Fruit fly (Drosophila melanogaster): ENCODE measurements around the gene Ir75a.

Ir75a gene

dm6 chr3L:17791067-17791466 lies 26.7 kb downstream of the Ir75a start:
- no peak for TF ChIP-seq Blimp-1 (GFP tag; optimal IDR thresholded peaks at IDR 0.05)
- no peak for TF ChIP-seq achi (GFP tag; optimal IDR thresholded peaks at IDR 0.05)
- TF ChIP-seq esn (GFP tag; optimal IDR thresholded peaks at IDR 0.05) = no peak
- no peak for TF ChIP-seq CG10669 (GFP tag; optimal IDR thresholded peaks at IDR 0.05)
- TF ChIP-seq fkh (GFP tag; optimal IDR thresholded peaks at IDR 0.05) = no peak
- no peak for TF ChIP-seq Hr4 (GFP tag; optimal IDR thresholded peaks at IDR 0.05)
- TF ChIP-seq fd59A (GFP tag; optimal IDR thresholded peaks at IDR 0.05) = no peak
- TF ChIP-seq CG6808 (GFP tag; optimal IDR thresholded peaks at IDR 0.05) = no peak
- no peak for TF ChIP-seq CG1621 (tag; optimal IDR thresholded peaks at IDR 0.05)
- TF ChIP-seq Eip75B (GFP tag; optimal IDR thresholded peaks at IDR 0.05) = no peak
- no peak for TF ChIP-seq CG9139 (GFP tag; optimal IDR thresholded peaks at IDR 0.05)
- no peak for TF ChIP-seq dsx (GFP tag; optimal IDR thresholded peaks at IDR 0.05; ENCODE audit: poor library complexity, severe bottlenecking)
- no peak for TF ChIP-seq CG8119 (GFP tag; IDR thresholded peaks at IDR 0.05)
- no peak for TF ChIP-seq topi (GFP tag; optimal IDR thresholded peaks at IDR 0.05)
- no peak for TF ChIP-seq Ets96B (tag; optimal IDR thresholded peaks at IDR 0.05)
- no peak for TF ChIP-seq CG11762 (GFP tag; optimal IDR thresholded peaks at IDR 0.05; ENCODE audit: insufficient read depth)
- no peak for TF ChIP-seq Eip93F (GFP tag; optimal IDR thresholded peaks at IDR 0.05)

All from whole organism, prepupa.